Worm (Caenorhabditis elegans): ENCODE measurements around the gene clec-205.
A peak's percentile ranks its signal among the peaks of the same experiment; 100 is the strongest.

The clec-205 gene

DNA sequence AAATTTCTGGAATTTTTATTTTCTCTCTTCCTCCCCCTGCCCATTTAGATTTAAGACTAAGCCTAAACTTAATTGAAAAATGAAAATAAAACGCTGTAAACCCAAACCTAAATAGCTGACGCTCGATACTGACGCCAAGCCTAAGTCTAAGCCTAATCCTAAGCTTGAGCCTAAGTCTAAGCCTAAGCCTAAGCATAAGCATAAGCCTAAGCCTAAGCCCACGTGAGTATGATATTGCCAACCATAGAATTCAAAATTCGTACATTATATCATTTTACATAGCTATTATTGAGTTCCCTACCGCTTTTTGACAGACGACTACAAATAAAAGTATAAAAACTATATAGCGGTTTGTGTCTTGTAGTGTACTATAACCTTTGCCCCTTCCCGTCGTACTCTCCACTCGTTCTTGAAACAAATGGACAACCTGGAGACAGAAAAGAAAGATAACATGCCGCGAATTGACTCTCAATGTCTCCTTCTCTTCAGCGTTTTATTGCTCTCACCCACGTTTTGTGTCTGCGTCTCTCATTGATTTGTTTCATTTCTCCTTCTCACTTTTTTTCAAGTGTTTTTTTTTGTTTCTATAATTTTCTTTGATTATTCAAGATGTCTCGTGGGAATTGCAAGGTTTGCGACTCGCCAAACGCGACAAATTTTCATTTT, 17.4 kb upstream of the clec-205 start, which contains the start of gene nhr-256:
nhr-256 (plus strand) TSS at position 567 of the 666 bp plus-strand sequence.
- TF ChIP-seq lin-1 (GFP tag; IDR thresholded peaks at IDR 0.05) (peak; percentile 81), snpc-4 (tag; optimal IDR thresholded peaks at IDR 0.05) (no peak), hmg-1.1 (GFP tag; IDR thresholded peaks at IDR 0.05) (peak; percentile 70), cey-2 (tag; optimal IDR thresholded peaks at IDR 0.05; ENCODE audit: borderline replicate concordance, insufficient read depth) (peak; percentile 76), pha-4 (GFP tag; IDR thresholded peaks at IDR 0.05) (peak; percentile 61; the same call in 1 of the 2 replicates), pha-4 (tag; optimal IDR thresholded peaks at IDR 0.05) (peak; percentile 78), pqm-1 (tag; optimal IDR thresholded peaks at IDR 0.05) (peak; percentile 72), nhr-102 (tag; optimal IDR thresholded peaks at IDR 0.05) (no peak), lim-7 (GFP tag; IDR thresholded peaks at IDR 0.05) (no peak), dmd-8 (GFP tag; IDR thresholded peaks at IDR 0.05) (no peak), nhr-41 (GFP tag; IDR thresholded peaks at IDR 0.05) (0 out of 2 replicates have a peak, but pooled peaks have one; percentile 47), daf-19 (GFP tag; conservative IDR thresholded peaks at IDR 0.05) (no peak), Y75B8A.6 (GFP tag; IDR thresholded peaks at IDR 0.05) (no peak), ceh-44 (GFP tag; IDR thresholded peaks at IDR 0.05) (no peak), nhr-42 (GFP tag; IDR thresholded peaks at IDR 0.05) (no peak), nhr-77 (tag; optimal IDR thresholded peaks at IDR 0.05) (peak; percentile 87), unc-62 (GFP tag; optimal IDR thresholded peaks at IDR 0.05 in 1 of 2) (peak in 1 of 2 experiments; percentile 67), unc-62 (tag; optimal IDR thresholded peaks at IDR 0.05) (no peak), aha-1 (tag) (no peak), F37D6.2 (tag; optimal IDR thresholded peaks at IDR 0.05) (no peak), hif-1 (tag; optimal IDR thresholded peaks at IDR 0.05) (no peak), zip-11 (GFP tag; IDR thresholded peaks at IDR 0.05) (no peak), mxl-3 (GFP tag; optimal IDR thresholded peaks at IDR 0.05) (peak; percentile 67), ceh-82 (tag; optimal IDR thresholded peaks at IDR 0.05) (no peak), T20F7.1 (GFP tag; optimal IDR thresholded peaks at IDR 0.05) (peak; percentile 59), php-3 (GFP tag; IDR thresholded peaks at IDR 0.05) (peak; percentile 83), dve-1 (tag; optimal IDR thresholded peaks at IDR 0.05; ENCODE audit: insufficient read depth) (peak; percentile 94), ceh-28 (tag; optimal IDR thresholded peaks at IDR 0.05) (no peak), rbr-2 (tag; optimal IDR thresholded peaks at IDR 0.05) (no peak), sdz-12 (GFP tag; optimal IDR thresholded peaks at IDR 0.05) (no peak), F44E2.7 (GFP tag; IDR thresholded peaks at IDR 0.05) (no peak), daf-16 (GFP tag; optimal IDR thresholded peaks at IDR 0.05) (peak in 1 of 2 experiments; percentile 27), daf-16 (tag; optimal IDR thresholded peaks at IDR 0.05) (peak; percentile 85), D1046.2 (GFP tag; IDR thresholded peaks at IDR 0.05) (no peak), gei-8 (GFP tag; optimal IDR thresholded peaks at IDR 0.05) (peak; percentile 8), nhr-25 (tag; optimal IDR thresholded peaks at IDR 0.05; ENCODE audit: borderline replicate concordance, insufficient read depth) (peak; percentile 15), dpl-1 (GFP tag; optimal IDR thresholded peaks at IDR 0.05) (peak; percentile 44), nhr-6 (tag; optimal IDR thresholded peaks at IDR 0.05) (peak; percentile 32), Y105C5A.15 (GFP tag; IDR thresholded peaks at IDR 0.05) (no peak), mdl-1 (tag; optimal IDR thresholded peaks at IDR 0.05) (peak in 1 of 2 experiments; percentile 81), skn-1 (tag; optimal IDR thresholded peaks at IDR 0.05) (no peak), ces-1 (GFP tag; optimal IDR thresholded peaks at IDR 0.05) (no peak), saeg-2 (GFP tag; IDR thresholded peaks at IDR 0.05) (no peak), F49E8.2 (tag; optimal IDR thresholded peaks at IDR 0.05; ENCODE audit: borderline replicate concordance) (no peak), tag-97 (GFP tag; IDR thresholded peaks at IDR 0.05) (no peak), dmd-6 (GFP tag; IDR thresholded peaks at IDR 0.05) (peak; percentile 90), egl-27 (tag; optimal IDR thresholded peaks at IDR 0.05) (no peak), spr-1 (tag; optimal IDR thresholded peaks at IDR 0.05) (peak; percentile 5), lir-3 (tag; optimal IDR thresholded peaks at IDR 0.05) (no peak), nhr-11 (tag; optimal IDR thresholded peaks at IDR 0.05) (peak; percentile 21), dmd-9 (GFP tag; IDR thresholded peaks at IDR 0.05) (no peak)
